Worm (Caenorhabditis elegans) whole organism, L3 larva: ENCODE measurements around the gene F55G11.6.

Experiments used
- ceh-9 ChIP-seq: sonication (generic microtip); optimal IDR thresholded peaks from 2 replicates; lab custom pipeline; 2018; ENCODE audit warnings: missing biosample characterization, missing genetic modification characterization
- elt-2 ChIP-seq: sonication (generic microtip); optimal IDR thresholded peaks from 2 replicates; lab custom pipeline; 2016; ENCODE audit warnings: missing genetic modification reagents, mild to moderate bottlenecking, missing genetic modification characterization, missing compliant biosample characterization
- eor-1 ChIP-seq, 2 experiments: fragments of 150-350 bp; optimal IDR thresholded peaks; 2 replicates each; lab custom pipeline; 2014 to 2018; ENCODE audit warnings: missing biosample characterization in 2 of 2, missing genetic modification characterization in 2 of 2
- lin-39 ChIP-seq: fragments of 150-350 bp; optimal IDR thresholded peaks from 2 replicates; lab custom pipeline; 2018; ENCODE audit warnings: missing biosample characterization, missing genetic modification reagents, missing genetic modification characterization
- unc-62 ChIP-seq: fragments of 150-350 bp; sonication (generic microtip); optimal IDR thresholded peaks from 4 replicates; lab custom pipeline; 2014; ENCODE audit warnings: missing biosample characterization, missing genetic modification reagents, missing genetic modification characterization

ce11 chrIV:12978307-12979036, 20.6 kb downstream of the F55G11.6 start, which contains the start of gene K10D11.2:
- TF ChIP-seq unc-62 (no peak), elt-2 (tag; lab: Kevin White, UChicago) (peak; percentile 82), lin-39 (tag; lab: Kevin White, UChicago) (no peak), eor-1 (tag; optimal IDR thresholded peaks at IDR 0.05; lab: Kevin White, UChicago) (no peak), ceh-9 (no peak)
